Worm (Caenorhabditis elegans) whole organism, L3 larva: ENCODE measurements around the gene lido-2.

Source experiments
- aly-2 ChIP-seq: fragments of 150-350 bp; optimal IDR thresholded peaks from 2 replicates; lab custom pipeline; 2014; ENCODE audit warnings: missing biosample characterization, missing genetic modification characterization
- ama-1 ChIP-seq: fragments of 150-350 bp; optimal IDR thresholded peaks from 2 replicates; lab custom pipeline; 2018
- ceh-28 ChIP-seq: fragments of 150-350 bp; optimal IDR thresholded peaks from 2 replicates; lab custom pipeline; 2014; ENCODE audit warnings: missing biosample characterization, missing genetic modification reagents, missing genetic modification characterization
- eor-1 ChIP-seq, 2 experiments: fragments of 150-350 bp; optimal IDR thresholded peaks; 2 replicates each; lab custom pipeline; 2014 to 2018; ENCODE audit warnings: missing biosample characterization in 2 of 2, missing genetic modification characterization in 2 of 2
- fos-1 ChIP-seq: fragments of 150-350 bp; optimal IDR thresholded peaks from 2 replicates; lab custom pipeline; 2014; ENCODE audit warnings: missing biosample characterization, missing genetic modification characterization
- jun-1 ChIP-seq: fragments of 150-350 bp; optimal IDR thresholded peaks from 2 replicates; lab custom pipeline; 2014; ENCODE audit warnings: missing biosample characterization, missing genetic modification reagents, missing genetic modification characterization
- lin-15B ChIP-seq: fragments of 150-350 bp; optimal IDR thresholded peaks from 2 replicates; lab custom pipeline; 2014; ENCODE audit warnings: missing biosample characterization, missing genetic modification characterization
- nhr-43 ChIP-seq: sonication (generic microtip); optimal IDR thresholded peaks from 2 replicates; lab custom pipeline; 2016; ENCODE audit warnings: mild to moderate bottlenecking, missing genetic modification characterization, missing compliant biosample characterization; ENCODE audit not compliant: poor library complexity, severe bottlenecking
- nhr-76 ChIP-seq: fragments of 150-350 bp; sonication (generic microtip); optimal IDR thresholded peaks from 5 replicates; lab custom pipeline; 2014; ENCODE audit warnings: missing biosample characterization, missing genetic modification characterization
- nhr-77 ChIP-seq: fragments of 150-350 bp; optimal IDR thresholded peaks from 2 replicates; lab custom pipeline; 2014; ENCODE audit warnings: missing biosample characterization, missing genetic modification characterization
- pha-4 ChIP-seq: fragments of 150-350 bp; optimal IDR thresholded peaks from 2 replicates; lab custom pipeline; 2014; ENCODE audit warnings: missing biosample characterization, missing genetic modification reagents, missing genetic modification characterization
- snpc-4 ChIP-seq: fragments of 150-350 bp; optimal IDR thresholded peaks from 2 replicates; lab custom pipeline; 2014; ENCODE audit warnings: missing biosample characterization, missing genetic modification characterization

DNA sequence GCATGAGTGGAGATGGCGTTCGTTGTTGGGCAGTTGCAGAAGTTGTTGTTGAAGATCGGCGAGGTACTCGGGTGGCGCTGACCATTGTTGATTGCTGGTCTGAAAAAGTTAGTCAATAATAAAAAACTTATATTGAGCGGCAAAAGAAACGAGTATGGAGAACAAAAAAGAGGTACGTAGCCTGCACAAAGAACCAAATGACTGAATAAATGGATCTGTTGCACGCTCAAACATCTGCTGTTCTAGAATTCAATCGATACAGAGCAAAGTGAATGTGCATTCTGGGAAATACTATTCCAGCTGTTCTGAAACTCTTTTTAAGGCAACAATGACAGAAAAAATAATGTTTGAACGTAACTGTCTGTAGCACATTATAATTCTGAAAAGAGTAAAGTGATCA lies at the start of gene lido-2:
- TF ChIP-seq ama-1 (lab: Kevin White, UChicago) (no peak), lin-15B (tag; lab: Kevin White, UChicago) (no peak), jun-1 (tag; lab: Kevin White, UChicago) (no peak), nhr-76 (tag; lab: Kevin White, UChicago) (no peak), ceh-28 (tag; lab: Kevin White, UChicago) (no peak), nhr-43 (tag; lab: Kevin White, UChicago) (no peak), nhr-77 (tag; lab: Kevin White, UChicago) (no peak), fos-1 (tag; lab: Kevin White, UChicago) (no peak), snpc-4 (no peak), eor-1 (tag; optimal IDR thresholded peaks at IDR 0.05; lab: Kevin White, UChicago) (no peak), aly-2 (tag; lab: Kevin White, UChicago) (no peak), pha-4 (no peak)
